Worm (Caenorhabditis elegans) whole organism, L4 larva: Measurements from ENCODE around the gene aqp-1.

Experiments used
- ama-1 ChIP-seq: fragments of 150-350 bp; optimal IDR thresholded peaks from 2 replicates; lab custom pipeline; 2014; ENCODE audit warnings: inconsistent platforms, mixed read lengths
- dmd-9 ChIP-seq: fragments of 200-800 bp; sonication (Bioruptor generic); IDR thresholded peaks from 2 replicates; pipeline ENCODE4 v1.3.6; 2022; ENCODE audit warnings: missing genetic modification reagents, missing genetic modification characterization, missing compliant biosample characterization
- mdl-1 ChIP-seq, 2 experiments: fragments of 150-350 bp in 1 of 2; sonication (generic microtip) in 1 of 2; optimal IDR thresholded peaks; 2 replicates each; lab custom pipeline; 2014 to 2017; ENCODE audit warnings: missing biosample characterization in 2 of 2, missing genetic modification characterization in 2 of 2
- nhr-10 ChIP-seq: fragments of 150-350 bp; optimal IDR thresholded peaks from 2 replicates; lab custom pipeline; 2014; ENCODE audit warnings: missing biosample characterization, missing genetic modification characterization
- skn-1 ChIP-seq: fragments of 150-350 bp; optimal IDR thresholded peaks from 2 replicates; lab custom pipeline; 2014; ENCODE audit warnings: missing biosample characterization, missing genetic modification characterization
- snpc-4 ChIP-seq: fragments of 150-350 bp; optimal IDR thresholded peaks from 2 replicates; lab custom pipeline; 2014; ENCODE audit warnings: missing biosample characterization, missing genetic modification characterization
- zfp-3 ChIP-seq: fragments of 200-800 bp; sonication (Bioruptor generic); conservative IDR thresholded peaks from 2 replicates; pipeline ENCODE4 v1.3.6; 2022; ENCODE audit warnings: missing genetic modification reagents, missing genetic modification characterization, missing compliant biosample characterization

- TF ChIP-seq skn-1 (tag; lab: Kevin White, UChicago) (no peak), ama-1 (lab: Kevin White, UChicago) (no peak), dmd-9 (GFP tag; lab: Robert Waterston, UW) (no peak), nhr-10 (tag; lab: Kevin White, UChicago) (no peak), mdl-1 (tag; optimal IDR thresholded peaks at IDR 0.05; lab: Kevin White, UChicago) (no peak), zfp-3 (GFP tag; lab: Robert Waterston, UW) (no peak), snpc-4 (no peak)
Measured at ce11 chrII:7212059-7212458, 26.1 kb downstream of the aqp-1 start, which contains the start of gene E04F6.9.
